Fruit fly (Drosophila melanogaster): ENCODE measurements around the gene GCC88.

The GCC88 gene

DNA sequence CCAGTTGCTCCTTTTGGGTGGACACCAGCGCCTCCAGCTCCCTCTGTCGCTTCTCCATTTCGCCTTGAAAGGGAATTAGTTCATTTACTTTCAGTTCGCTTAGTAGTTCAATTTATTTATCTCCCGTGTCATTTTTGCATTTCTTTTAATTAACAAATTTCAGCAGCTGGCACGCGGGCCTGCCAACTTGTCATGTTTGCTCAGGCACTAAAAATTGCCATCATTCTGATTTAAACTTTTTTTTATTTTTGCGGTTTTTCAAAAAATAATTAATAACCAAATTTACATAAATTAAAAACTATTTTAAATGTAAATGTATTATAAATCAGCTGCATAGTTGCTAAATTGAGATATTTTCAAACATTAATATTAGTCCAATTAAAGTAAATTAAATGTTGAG, at the start of gene GCC88:
Gene GCC88, minus strand, starts transcription at position 209 of the 400 bp plus-strand sequence.
- TF ChIP-seq bab1 (GFP tag; optimal IDR thresholded peaks at IDR 0.05) (no peak), CG12768 (GFP tag; optimal IDR thresholded peaks at IDR 0.05) (no peak), Hr96 (GFP tag; optimal IDR thresholded peaks at IDR 0.05) (no peak), Clk (GFP tag; optimal IDR thresholded peaks at IDR 0.05) (no peak), CG11617 (GFP tag; optimal IDR thresholded peaks at IDR 0.05) (no peak), cic (GFP tag; optimal IDR thresholded peaks at IDR 0.05) (no peak), tj (GFP tag; optimal IDR thresholded peaks at IDR 0.05) (no peak), CG7045 (GFP tag; optimal IDR thresholded peaks at IDR 0.05) (no peak), CG33017 (tag; optimal IDR thresholded peaks at IDR 0.05) (no peak), pad (GFP tag; optimal IDR thresholded peaks at IDR 0.05) (no peak), Crg-1 (GFP tag; optimal IDR thresholded peaks at IDR 0.05) (no peak), CG7101 (tag; optimal IDR thresholded peaks at IDR 0.05) (no peak), cnc (optimal IDR thresholded peaks at IDR 0.05) (no peak), CG1620 (GFP tag; optimal IDR thresholded peaks at IDR 0.05) (no peak), toe (GFP tag; optimal IDR thresholded peaks at IDR 0.05) (no peak), CG5204 (GFP tag; optimal IDR thresholded peaks at IDR 0.05) (no peak), Mnt (GFP tag; optimal IDR thresholded peaks at IDR 0.05) (no peak)

DNA sequence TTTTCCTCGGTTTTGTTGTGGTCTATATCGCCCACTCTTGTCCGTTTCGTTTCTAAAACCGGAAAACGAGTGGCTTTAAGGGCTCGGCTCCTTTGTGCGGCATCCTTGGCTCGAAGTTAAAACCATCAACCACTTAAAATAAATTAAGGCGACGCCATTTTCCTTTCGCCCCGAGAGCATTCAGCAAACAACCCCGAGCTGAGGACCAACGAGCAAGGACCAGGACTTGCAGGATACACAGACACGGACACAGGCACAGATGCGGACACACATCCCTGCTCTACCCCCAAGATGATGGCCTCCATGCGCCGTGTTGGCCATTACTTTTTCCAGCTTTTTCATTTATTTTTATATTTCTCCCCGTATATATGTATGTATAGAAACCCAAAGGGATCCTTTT, 42.3 kb upstream of the GCC88 start:
- TF ChIP-seq CG7045 (GFP tag; optimal IDR thresholded peaks at IDR 0.05): no peak
- no peak for TF ChIP-seq Mnt (GFP tag; optimal IDR thresholded peaks at IDR 0.05)
- TF ChIP-seq CG5204 (GFP tag; optimal IDR thresholded peaks at IDR 0.05): no peak
- no peak for TF ChIP-seq Crg-1 (GFP tag; optimal IDR thresholded peaks at IDR 0.05)
- no peak for TF ChIP-seq CG11617 (GFP tag; optimal IDR thresholded peaks at IDR 0.05)
- TF ChIP-seq toe (GFP tag; optimal IDR thresholded peaks at IDR 0.05): no peak
- TF ChIP-seq CG33017 (tag; optimal IDR thresholded peaks at IDR 0.05): no peak
- no peak for TF ChIP-seq cic (GFP tag; optimal IDR thresholded peaks at IDR 0.05)
- TF ChIP-seq tj (GFP tag; optimal IDR thresholded peaks at IDR 0.05): no peak
- TF ChIP-seq pad (GFP tag; optimal IDR thresholded peaks at IDR 0.05): no peak
- no peak for TF ChIP-seq CG14711 (tag; optimal IDR thresholded peaks at IDR 0.05)
- TF ChIP-seq Hr96 (GFP tag; optimal IDR thresholded peaks at IDR 0.05): no peak
- no peak for TF ChIP-seq kay (GFP tag; ENCODE audit: borderline replicate concordance)

DNA sequence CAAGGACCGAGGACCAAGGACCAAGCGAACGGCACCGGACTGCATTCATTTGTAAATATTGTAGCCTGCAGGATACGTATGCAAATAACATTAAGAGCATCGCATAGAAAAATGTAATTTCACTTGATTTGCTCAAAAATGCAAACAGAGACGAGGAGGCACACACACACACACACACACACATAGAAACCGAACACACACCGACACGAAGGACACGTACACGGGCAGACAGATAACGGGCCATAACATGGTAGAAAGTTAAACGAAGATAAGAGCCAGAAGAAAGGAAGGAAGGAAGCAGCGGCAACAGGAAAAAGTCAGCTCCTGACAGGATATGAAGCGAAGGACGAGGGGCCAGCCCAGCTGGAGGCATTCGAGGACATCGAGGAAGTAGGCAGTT, 40.2 kb upstream of the GCC88 start:
- TF ChIP-seq CG5204 (GFP tag; optimal IDR thresholded peaks at IDR 0.05): no peak
- TF ChIP-seq bab1 (GFP tag; optimal IDR thresholded peaks at IDR 0.05): no peak
- TF ChIP-seq kay (GFP tag; ENCODE audit: borderline replicate concordance): no peak
- TF ChIP-seq CG12768 (GFP tag; optimal IDR thresholded peaks at IDR 0.05): no peak
- TF ChIP-seq CG7045 (GFP tag; optimal IDR thresholded peaks at IDR 0.05): no peak
- TF ChIP-seq CG33017 (tag; optimal IDR thresholded peaks at IDR 0.05): no peak
- no peak for TF ChIP-seq CG7101 (tag; optimal IDR thresholded peaks at IDR 0.05)
- TF ChIP-seq cnc (optimal IDR thresholded peaks at IDR 0.05): no peak
- no peak for TF ChIP-seq tj (GFP tag; optimal IDR thresholded peaks at IDR 0.05)
- TF ChIP-seq CG1620 (GFP tag; optimal IDR thresholded peaks at IDR 0.05): no peak
- TF ChIP-seq Mnt (GFP tag; optimal IDR thresholded peaks at IDR 0.05): no peak
- no peak for TF ChIP-seq Crg-1 (GFP tag; optimal IDR thresholded peaks at IDR 0.05)
- TF ChIP-seq CG14711 (tag; optimal IDR thresholded peaks at IDR 0.05): no peak

DNA sequence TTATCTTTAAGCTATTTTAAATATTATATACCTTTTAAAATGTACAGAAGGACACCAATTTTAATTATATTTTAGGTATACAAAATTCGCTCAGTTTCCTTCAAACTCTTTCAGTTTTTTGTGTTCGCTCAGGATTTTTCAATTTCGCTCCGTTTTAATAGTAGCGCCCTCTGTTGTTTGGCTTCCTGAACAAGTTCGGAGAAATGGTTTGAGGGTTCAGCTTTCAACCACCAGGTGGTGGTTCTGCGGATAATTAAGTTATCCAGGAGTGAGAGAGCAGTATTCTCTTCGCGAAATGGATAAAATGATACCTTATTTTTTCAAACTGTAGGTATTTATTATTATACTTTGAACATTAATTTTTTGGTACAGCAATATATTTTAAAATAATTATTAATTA, 38.6 kb upstream of the GCC88 start:
- TF ChIP-seq Crg-1 (GFP tag; optimal IDR thresholded peaks at IDR 0.05): no peak
- no peak for TF ChIP-seq CG12768 (GFP tag; optimal IDR thresholded peaks at IDR 0.05)
- TF ChIP-seq CG7045 (GFP tag; optimal IDR thresholded peaks at IDR 0.05): no peak

DNA sequence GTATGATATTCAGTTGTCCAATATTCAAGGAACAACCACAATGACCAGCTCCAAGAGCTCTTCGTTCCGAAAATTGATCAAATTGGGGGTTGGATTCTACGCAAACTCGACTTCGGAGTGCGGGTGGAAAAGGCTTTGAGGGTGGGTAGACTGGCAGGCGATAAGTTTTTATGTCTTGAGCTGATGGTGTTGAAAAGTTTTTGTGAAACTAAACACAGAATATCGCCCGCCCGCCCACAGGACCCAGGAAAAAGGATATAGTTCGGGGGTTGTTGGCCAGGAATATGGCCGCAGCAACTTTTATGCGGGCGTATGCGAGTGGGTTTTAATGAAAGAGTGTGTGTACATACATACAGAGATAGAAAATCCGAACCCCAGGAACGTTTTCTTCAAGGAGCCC, 33.2 kb upstream of the GCC88 start:
- TF ChIP-seq bab1 (GFP tag; optimal IDR thresholded peaks at IDR 0.05) (no peak), ovo (GFP tag; optimal IDR thresholded peaks at IDR 0.05) (no peak), pad (GFP tag; optimal IDR thresholded peaks at IDR 0.05) (no peak), cic (GFP tag; optimal IDR thresholded peaks at IDR 0.05) (no peak), CG12768 (GFP tag; optimal IDR thresholded peaks at IDR 0.05) (no peak), CG5204 (GFP tag; optimal IDR thresholded peaks at IDR 0.05) (no peak), CG7045 (GFP tag; optimal IDR thresholded peaks at IDR 0.05) (no peak), CG33017 (tag; optimal IDR thresholded peaks at IDR 0.05) (no peak), cnc (optimal IDR thresholded peaks at IDR 0.05) (no peak), CG1620 (GFP tag; optimal IDR thresholded peaks at IDR 0.05) (no peak), Hr96 (GFP tag; optimal IDR thresholded peaks at IDR 0.05) (no peak), Crg-1 (GFP tag; optimal IDR thresholded peaks at IDR 0.05) (no peak), CG14711 (tag; optimal IDR thresholded peaks at IDR 0.05) (no peak), CG11617 (GFP tag; optimal IDR thresholded peaks at IDR 0.05) (no peak), Mnt (GFP tag; optimal IDR thresholded peaks at IDR 0.05) (no peak), tj (GFP tag; optimal IDR thresholded peaks at IDR 0.05) (no peak), toe (GFP tag; optimal IDR thresholded peaks at IDR 0.05) (no peak)

DNA sequence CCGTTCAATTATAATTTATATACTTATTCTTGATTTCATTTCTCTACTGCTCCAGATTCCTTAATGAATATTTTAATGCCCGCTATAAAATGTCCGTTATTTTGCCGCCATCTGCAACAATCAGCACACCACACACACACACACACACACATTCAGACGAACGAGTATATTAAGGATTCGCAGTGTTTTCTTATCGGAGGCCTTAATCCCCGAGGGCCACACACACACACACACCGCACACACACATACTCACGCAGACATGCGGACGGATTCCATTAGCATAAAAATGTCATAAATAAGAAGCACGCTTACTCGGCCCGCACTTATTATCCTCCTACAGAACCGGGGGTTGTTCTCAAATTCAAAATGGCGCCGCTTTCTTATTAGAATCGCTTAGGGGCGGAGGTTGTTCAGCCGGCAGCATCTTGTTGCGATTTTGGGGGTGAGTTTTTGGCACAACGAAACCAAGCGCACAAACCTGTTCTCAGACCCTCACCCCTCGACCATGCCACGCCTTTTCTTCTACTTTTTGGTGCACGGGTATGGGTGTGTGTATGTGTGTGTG, 30.6 kb upstream of the GCC88 start:
- TF ChIP-seq kay (GFP tag; ENCODE audit: borderline replicate concordance): no peak

DNA sequence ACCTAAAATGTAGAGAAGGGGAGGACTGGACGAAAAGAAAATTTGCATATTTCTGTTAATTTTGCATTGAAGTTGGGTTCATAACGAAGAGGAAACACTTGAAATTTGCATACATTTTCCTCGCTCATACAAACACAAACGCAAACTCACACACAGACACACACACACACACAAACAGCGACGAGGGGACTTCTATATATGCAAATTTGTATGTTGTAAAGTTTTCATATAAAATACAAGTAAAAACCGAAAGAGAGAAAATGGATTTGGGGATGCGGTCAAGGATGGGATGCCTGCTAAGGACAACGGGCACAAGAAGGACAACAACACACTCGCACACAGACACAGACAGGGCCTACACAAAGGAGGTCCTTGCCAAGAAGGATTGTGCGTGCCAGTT, 27.1 kb upstream of the GCC88 start:
- TF ChIP-seq tj (GFP tag; optimal IDR thresholded peaks at IDR 0.05) (no peak), bab1 (GFP tag; optimal IDR thresholded peaks at IDR 0.05) (no peak), cic (GFP tag; optimal IDR thresholded peaks at IDR 0.05) (no peak), kay (GFP tag; ENCODE audit: borderline replicate concordance) (no peak), ovo (GFP tag; optimal IDR thresholded peaks at IDR 0.05) (no peak), Crg-1 (GFP tag; optimal IDR thresholded peaks at IDR 0.05) (no peak), CG1620 (GFP tag; optimal IDR thresholded peaks at IDR 0.05) (no peak), toe (GFP tag; optimal IDR thresholded peaks at IDR 0.05) (no peak), CG5204 (GFP tag; optimal IDR thresholded peaks at IDR 0.05) (no peak), Hr96 (GFP tag; optimal IDR thresholded peaks at IDR 0.05) (no peak), Clk (GFP tag; optimal IDR thresholded peaks at IDR 0.05) (no peak), cnc (optimal IDR thresholded peaks at IDR 0.05) (no peak)

Measured in whole organism, adult.